Fruit fly (Drosophila melanogaster) whole organism, prepupa: ENCODE results near the gene CG13965.
A peak's percentile ranks its signal among the peaks of the same experiment; 100 is the strongest.

Source experiments
- Blimp-1 ChIP-seq: fragments of 200-800 bp; sonication (Bioruptor generic); optimal IDR thresholded peaks from 3 replicates; lab custom pipeline; 2017; ENCODE audit warnings: missing biosample characterization, missing genetic modification characterization, mild to moderate bottlenecking, moderate library complexity, missing genetic modification reagents
- CG10631 ChIP-seq: fragments of 200-800 bp; sonication (Bioruptor generic); optimal IDR thresholded peaks from 2 replicates; lab custom pipeline; 2016; ENCODE audit warnings: missing biosample characterization, missing genetic modification characterization
- CG10669 ChIP-seq: fragments of 200-800 bp; sonication (Bioruptor generic); optimal IDR thresholded peaks from 3 replicates; lab custom pipeline; 2018; ENCODE audit warnings: missing biosample characterization, mild to moderate bottlenecking, missing genetic modification characterization, moderate library complexity
- CG11294 ChIP-seq: fragments of 200-800 bp; sonication (Bioruptor generic); IDR thresholded peaks from 2 replicates; pipeline ENCODE4 v1.3.6; 2022; ENCODE audit warnings: missing biosample characterization, missing genetic modification characterization
- CG11762 ChIP-seq: fragments of 200-800 bp; sonication (Bioruptor generic); optimal IDR thresholded peaks from 3 replicates; lab custom pipeline; 2016; ENCODE audit warnings: missing biosample characterization, missing genetic modification characterization; ENCODE audit not compliant: insufficient read depth
- CG15336 ChIP-seq: fragments of 200-800 bp; sonication (Bioruptor generic); IDR thresholded peaks from 2 replicates; pipeline ENCODE4 v1.3.6; 2022; ENCODE audit warnings: missing biosample characterization, missing genetic modification characterization
- CG1621 ChIP-seq: fragments of 200-800 bp; sonication (Bioruptor generic); optimal IDR thresholded peaks from 3 replicates; lab custom pipeline; 2018; ENCODE audit warnings: missing biosample characterization, mild to moderate bottlenecking, missing genetic modification characterization
- CG32006 ChIP-seq: fragments of 200-800 bp; sonication (Bioruptor generic); optimal IDR thresholded peaks from 3 replicates; lab custom pipeline; 2017; ENCODE audit warnings: missing biosample characterization, mild to moderate bottlenecking, missing genetic modification characterization
- CG3919 ChIP-seq: fragments of 200-800 bp; sonication (Bioruptor generic); optimal IDR thresholded peaks from 3 replicates; lab custom pipeline; 2016; ENCODE audit warnings: missing biosample characterization, missing genetic modification characterization
- CG4318 ChIP-seq: fragments of 200-800 bp; sonication (Bioruptor generic); optimal IDR thresholded peaks from 3 replicates; lab custom pipeline; 2017; ENCODE audit warnings: missing biosample characterization, mild to moderate bottlenecking, missing genetic modification characterization
- CG6163 ChIP-seq: fragments of 200-800 bp; sonication (Bioruptor generic); IDR thresholded peaks from 3 replicates; pipeline ENCODE4 v1.3.6; 2022; ENCODE audit warnings: missing biosample characterization, missing genetic modification characterization
- CG6276 ChIP-seq: fragments of 200-800 bp; sonication (Bioruptor generic); optimal IDR thresholded peaks from 2 replicates; lab custom pipeline; 2017; ENCODE audit warnings: missing biosample characterization, mild to moderate bottlenecking, missing genetic modification characterization
- CG6792 ChIP-seq: fragments of 200-800 bp; sonication (Bioruptor generic); optimal IDR thresholded peaks from 3 replicates; lab custom pipeline; 2016; ENCODE audit warnings: missing biosample characterization, missing genetic modification characterization
- CG8119 ChIP-seq: fragments of 200-800 bp; sonication (Bioruptor generic); IDR thresholded peaks from 3 replicates; pipeline ENCODE4 v1.3.6; 2022; ENCODE audit warnings: missing biosample characterization, missing genetic modification characterization
- CG8319 ChIP-seq: fragments of 200-800 bp; sonication (Bioruptor generic); optimal IDR thresholded peaks from 3 replicates; lab custom pipeline; 2016; ENCODE audit warnings: missing biosample characterization, missing genetic modification characterization
- CG8632 ChIP-seq: fragments of 200-800 bp; sonication (Bioruptor generic); optimal IDR thresholded peaks from 3 replicates; lab custom pipeline; 2016; ENCODE audit warnings: missing biosample characterization, missing genetic modification characterization
- CG9139 ChIP-seq: fragments of 200-800 bp; sonication (Bioruptor generic); optimal IDR thresholded peaks from 3 replicates; lab custom pipeline; 2017; ENCODE audit warnings: missing biosample characterization, mild to moderate bottlenecking, missing genetic modification characterization
- Eip78C ChIP-seq: fragments of 200-800 bp; sonication (Bioruptor generic); peaks from one replicate; lab custom pipeline; 2016; ENCODE audit warnings: missing biosample characterization, missing genetic modification characterization
- Ets21C ChIP-seq: fragments of 200-800 bp; sonication (Bioruptor generic); optimal IDR thresholded peaks from 3 replicates; lab custom pipeline; 2016; ENCODE audit warnings: missing biosample characterization, missing genetic modification characterization
- Ets96B ChIP-seq: fragments of 200-800 bp; optimal IDR thresholded peaks from 2 replicates; lab custom pipeline; 2019; ENCODE audit warnings: missing biosample characterization, mild to moderate bottlenecking, missing genetic modification characterization, moderate library complexity
- Gug ChIP-seq: fragments of 200-800 bp; sonication (Bioruptor generic); IDR thresholded peaks from 2 replicates; pipeline ENCODE4 v1.3.6; 2022; ENCODE audit warnings: missing biosample characterization, missing genetic modification characterization
- Hr4 ChIP-seq: fragments of 200-800 bp; sonication (Bioruptor generic); optimal IDR thresholded peaks from 3 replicates; lab custom pipeline; 2016; ENCODE audit warnings: missing biosample characterization, missing genetic modification characterization
- Met ChIP-seq: fragments of 200-800 bp; sonication (Bioruptor generic); optimal IDR thresholded peaks from 3 replicates; lab custom pipeline; 2016; ENCODE audit warnings: missing biosample characterization, missing genetic modification characterization
- OdsH ChIP-seq: fragments of 200-800 bp; sonication (Bioruptor generic); optimal IDR thresholded peaks from 3 replicates; lab custom pipeline; 2016; ENCODE audit warnings: missing biosample characterization, missing genetic modification characterization
- Smox ChIP-seq: fragments of 200-800 bp; sonication (Bioruptor generic); optimal IDR thresholded peaks from 3 replicates; lab custom pipeline; 2016; ENCODE audit warnings: missing biosample characterization, missing genetic modification characterization
- Sox102F ChIP-seq: fragments of 200-800 bp; sonication (Bioruptor generic); optimal IDR thresholded peaks from 2 replicates; lab custom pipeline; 2016; ENCODE audit warnings: missing biosample characterization, mild to moderate bottlenecking, missing genetic modification characterization
- Sox14 ChIP-seq: fragments of 200-800 bp; sonication (Bioruptor generic); optimal IDR thresholded peaks from 3 replicates; lab custom pipeline; 2016; ENCODE audit warnings: missing biosample characterization, missing genetic modification characterization
- achi ChIP-seq: fragments of 200-800 bp; sonication (Bioruptor generic); optimal IDR thresholded peaks from 3 replicates; lab custom pipeline; 2016; ENCODE audit warnings: missing biosample characterization, missing genetic modification characterization
- acj6 ChIP-seq: fragments of 200-800 bp; sonication (Bioruptor generic); optimal IDR thresholded peaks from 3 replicates; lab custom pipeline; 2016; ENCODE audit warnings: missing biosample characterization, missing genetic modification characterization
- dac ChIP-seq: fragments of 200-800 bp; sonication (Bioruptor generic); optimal IDR thresholded peaks from 2 replicates; lab custom pipeline; 2017; ENCODE audit warnings: missing biosample characterization, mild to moderate bottlenecking, missing genetic modification characterization
- esn ChIP-seq: fragments of 200-800 bp; sonication (Bioruptor generic); optimal IDR thresholded peaks from 2 replicates; lab custom pipeline; 2016; ENCODE audit warnings: missing biosample characterization, mild to moderate bottlenecking, missing genetic modification characterization, moderate library complexity
- fd85E ChIP-seq: fragments of 200-800 bp; sonication (Bioruptor generic); optimal IDR thresholded peaks from 3 replicates; lab custom pipeline; 2016; ENCODE audit warnings: missing biosample characterization, missing genetic modification characterization
- fkh ChIP-seq: fragments of 200-800 bp; sonication (Bioruptor generic); optimal IDR thresholded peaks from 3 replicates; lab custom pipeline; 2017; ENCODE audit warnings: missing biosample characterization, mild to moderate bottlenecking, missing genetic modification characterization, moderate library complexity
- lz ChIP-seq: fragments of 200-800 bp; sonication (Bioruptor generic); optimal IDR thresholded peaks from 3 replicates; lab custom pipeline; 2016; ENCODE audit warnings: missing biosample characterization, missing genetic modification characterization
- pdm3 ChIP-seq: fragments of 200-800 bp; sonication (Bioruptor generic); optimal IDR thresholded peaks from 3 replicates; lab custom pipeline; 2016; ENCODE audit warnings: missing biosample characterization, missing genetic modification characterization
- salr ChIP-seq, 2 experiments: fragments of 200-800 bp; sonication (Bioruptor generic); optimal IDR thresholded peaks; 3 replicates each; lab custom pipeline; 2016 to 2018; ENCODE audit warnings: missing biosample characterization in 2 of 2, missing genetic modification characterization in 2 of 2, mild to moderate bottlenecking in 1 of 2
- spab ChIP-seq: fragments of 200-800 bp; sonication (Bioruptor generic); optimal IDR thresholded peaks from 2 replicates; lab custom pipeline; 2017; ENCODE audit warnings: missing biosample characterization, mild to moderate bottlenecking, missing genetic modification characterization, missing genetic modification reagents
- ss ChIP-seq, 2 experiments: fragments of 200-800 bp; sonication (Bioruptor generic); optimal IDR thresholded peaks; 2 replicates in 1 of 2; 3 replicates in 1 of 2; lab custom pipeline; 2017 to 2018; ENCODE audit warnings: mild to moderate bottlenecking in 2 of 2, missing biosample characterization in 2 of 2, missing genetic modification characterization in 2 of 2, moderate library complexity in 1 of 2
- svp ChIP-seq: fragments of 200-800 bp; sonication (Bioruptor generic); peaks from one replicate; lab custom pipeline; 2016; ENCODE audit warnings: missing biosample characterization, missing genetic modification characterization
- topi ChIP-seq: fragments of 200-800 bp; sonication (Bioruptor generic); optimal IDR thresholded peaks from 3 replicates; lab custom pipeline; 2016; ENCODE audit warnings: missing biosample characterization, missing genetic modification characterization

CG13965 gene

dm6 chr2L:19932523-19932922, 29.6 kb downstream of the CG13965 start:
- TF ChIP-seq Smox (GFP tag; lab: Kevin White, UChicago) (no peak), CG8632 (GFP tag; lab: Kevin White, UChicago) (no peak), achi (GFP tag; lab: Kevin White, UChicago) (no peak), lz (GFP tag; lab: Kevin White, UChicago) (no peak), CG11762 (GFP tag; lab: Kevin White, UChicago) (no peak), CG10631 (GFP tag; lab: Kevin White, UChicago) (no peak), CG8319 (GFP tag; lab: Kevin White, UChicago) (no peak), CG11294 (no peak), Sox102F (GFP tag; lab: Kevin White, UChicago) (no peak), OdsH (GFP tag; lab: Kevin White, UChicago) (no peak), salr (GFP tag; optimal IDR thresholded peaks at IDR 0.05; lab: Kevin White, UChicago) (no peak), fd85E (GFP tag; lab: Kevin White, UChicago) (no peak), Eip78C (GFP tag; lab: Kevin White, UChicago) (no peak), Met (GFP tag; lab: Kevin White, UChicago) (no peak), CG9139 (GFP tag; lab: Kevin White, UChicago) (no peak), topi (GFP tag; lab: Kevin White, UChicago) (no peak), Sox14 (GFP tag; lab: Kevin White, UChicago) (no peak)

DNA sequence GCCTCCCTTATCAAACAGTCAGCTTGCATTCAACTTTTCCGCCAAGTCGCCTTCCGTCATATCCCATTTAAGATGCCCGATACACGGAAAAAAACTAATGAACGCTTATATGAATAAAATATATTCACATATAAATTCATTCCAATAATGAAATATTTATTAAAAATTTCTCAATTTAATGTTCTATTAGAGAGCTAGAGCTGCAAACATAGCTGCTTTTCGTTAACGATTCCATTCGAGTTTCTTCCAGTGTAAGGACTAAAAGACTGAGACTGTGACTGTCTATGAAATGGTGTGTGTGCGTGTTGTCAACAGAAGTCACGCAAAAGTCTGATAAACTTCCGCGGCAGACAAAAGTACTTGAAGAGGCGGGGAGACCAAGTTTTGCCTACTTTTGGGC, 32.0 kb downstream of the CG13965 start:
- peak; percentile 80 for TF ChIP-seq Eip78C (GFP tag; lab: Kevin White, UChicago)
- TF ChIP-seq Ets21C (GFP tag; lab: Kevin White, UChicago): no peak
- peak; percentile 51 for TF ChIP-seq CG32006 (GFP tag; lab: Kevin White, UChicago)
- TF ChIP-seq Smox (GFP tag; lab: Kevin White, UChicago): no peak
- TF ChIP-seq CG6276 (GFP tag; lab: Kevin White, UChicago): no peak
- peak; percentile 37 for TF ChIP-seq Ets96B (tag; lab: Kevin White, UChicago)
- peak; percentile 19 for TF ChIP-seq acj6 (GFP tag; lab: Kevin White, UChicago)
- TF ChIP-seq lz (GFP tag; lab: Kevin White, UChicago): no peak
- no peak for TF ChIP-seq CG9139 (GFP tag; lab: Kevin White, UChicago)
- TF ChIP-seq achi (GFP tag; lab: Kevin White, UChicago): no peak
- peak; percentile 30 for TF ChIP-seq Hr4 (GFP tag; lab: Kevin White, UChicago)
- peak; percentile 0 for TF ChIP-seq Sox102F (GFP tag; lab: Kevin White, UChicago)
- no peak for TF ChIP-seq dac (GFP tag; lab: Kevin White, UChicago)
- TF ChIP-seq CG10669 (GFP tag; lab: Kevin White, UChicago): peak; percentile 39
- peak in 1 of 2 experiments; percentile 36 for TF ChIP-seq ss (GFP tag; optimal IDR thresholded peaks at IDR 0.05; lab: Kevin White, UChicago)
- 0 out of 3 replicates have a peak, but pooled peaks have one; percentile 21 for TF ChIP-seq CG6163
- peak in 1 of 2 experiments; percentile 13 for TF ChIP-seq salr (GFP tag; optimal IDR thresholded peaks at IDR 0.05; lab: Kevin White, UChicago)
- TF ChIP-seq spab: peak; percentile 5
- TF ChIP-seq CG3919 (GFP tag; lab: Kevin White, UChicago): peak; percentile 25
- TF ChIP-seq CG15336 (GFP tag; lab: Robert Waterston, UW): peak; percentile 38; the same call in 1 of the 2 replicates
- no peak for TF ChIP-seq Met (GFP tag; lab: Kevin White, UChicago)
- peak; percentile 26 for TF ChIP-seq svp (GFP tag; lab: Kevin White, UChicago)
- no peak for TF ChIP-seq fkh
- TF ChIP-seq Blimp-1 (GFP tag; lab: Kevin White, UChicago): no peak
- TF ChIP-seq CG6792 (GFP tag; lab: Kevin White, UChicago): peak; percentile 10
- TF ChIP-seq Gug (GFP tag; lab: Robert Waterston, UW): no peak
- TF ChIP-seq CG10631 (GFP tag; lab: Kevin White, UChicago): peak; percentile 11
- TF ChIP-seq CG11294: no peak
- peak; percentile 42 for TF ChIP-seq OdsH (GFP tag; lab: Kevin White, UChicago)
- no peak for TF ChIP-seq esn (GFP tag; lab: Kevin White, UChicago)
- peak; percentile 22; the same call in 1 of the 3 replicates for TF ChIP-seq CG8119
- peak; percentile 9 for TF ChIP-seq CG4318 (GFP tag; lab: Kevin White, UChicago)
- peak; percentile 21 for TF ChIP-seq pdm3
- no peak for TF ChIP-seq CG1621 (tag; lab: Kevin White, UChicago)
- TF ChIP-seq CG8632 (GFP tag; lab: Kevin White, UChicago): peak; percentile 9
